Fruit fly (Drosophila melanogaster) S2 (cell line): Measurements from ENCODE around the gene glob3.

Source experiments
- CG8478 ChIP-seq: fragments of >200 bp; optimal IDR thresholded peaks from 2 replicates; lab custom pipeline; 2018
- CTCF ChIP-seq, 2 experiments: fragments of >200 bp; optimal IDR thresholded peaks; 2 replicates each; lab custom pipeline; 2018

- no peak for TF ChIP-seq CG8478 (lab: Kevin White, UChicago)
- TF ChIP-seq CTCF (optimal IDR thresholded peaks at IDR 0.05; lab: Kevin White, UChicago): no peak
These were observed 11.4 kb downstream of the glob3 start for dm6 chr3R:5841290-5841689.
